Worm (Caenorhabditis elegans) whole organism, late embryonic: Measurements from ENCODE around the gene ZK381.62.

Source experiments
- C08G9.2 ChIP-seq: sonication (generic microtip); optimal IDR thresholded peaks from 2 replicates; lab custom pipeline; 2016; ENCODE audit warnings: mild to moderate bottlenecking, missing genetic modification characterization, moderate library complexity, missing compliant biosample characterization
- C38D4.7 ChIP-seq: fragments of 200-800 bp; sonication (Bioruptor generic); optimal IDR thresholded peaks from 2 replicates; lab custom pipeline; 2018; ENCODE audit warnings: mild to moderate bottlenecking, missing genetic modification characterization, moderate library complexity, missing compliant biosample characterization
- K09A11.1 ChIP-seq: sonication (generic microtip); optimal IDR thresholded peaks from 2 replicates; lab custom pipeline; 2017; ENCODE audit warnings: antibody characterized with exemption, mild to moderate bottlenecking, missing genetic modification characterization, missing compliant biosample characterization; ENCODE audit not compliant: insufficient read depth
- ahr-1 ChIP-seq: sonication (generic microtip); optimal IDR thresholded peaks from 2 replicates; lab custom pipeline; 2016; ENCODE audit warnings: missing genetic modification characterization, missing compliant biosample characterization
- ceh-14 ChIP-seq: sonication (generic microtip); optimal IDR thresholded peaks from 2 replicates; lab custom pipeline; 2016; ENCODE audit warnings: missing genotype, missing genetic modification characterization, missing compliant biosample characterization
- ceh-18 ChIP-seq: sonication (generic microtip); optimal IDR thresholded peaks from 2 replicates; lab custom pipeline; 2016; ENCODE audit warnings: missing genetic modification characterization, missing compliant biosample characterization
- ceh-24 ChIP-seq: sonication (generic microtip); optimal IDR thresholded peaks from 2 replicates; lab custom pipeline; 2016; ENCODE audit warnings: mild to moderate bottlenecking, missing genetic modification characterization, missing compliant biosample characterization
- ceh-30 ChIP-seq: fragments of 150-350 bp; optimal IDR thresholded peaks from 2 replicates; lab custom pipeline; 2014; ENCODE audit warnings: missing biosample characterization, missing genetic modification characterization
- ceh-31 ChIP-seq: sonication (generic microtip); optimal IDR thresholded peaks from 2 replicates; lab custom pipeline; 2016; ENCODE audit warnings: missing genetic modification characterization, missing compliant biosample characterization
- ceh-34 ChIP-seq: sonication (generic microtip); optimal IDR thresholded peaks from 2 replicates; lab custom pipeline; 2016; ENCODE audit warnings: mild to moderate bottlenecking, missing genetic modification characterization, missing compliant biosample characterization
- ceh-48 ChIP-seq: sonication (generic microtip); optimal IDR thresholded peaks from 2 replicates; lab custom pipeline; 2016; ENCODE audit warnings: missing genetic modification characterization, inconsistent platforms, missing compliant biosample characterization
- ceh-9 ChIP-seq: sonication (generic microtip); optimal IDR thresholded peaks from 2 replicates; lab custom pipeline; 2016; ENCODE audit warnings: mild to moderate bottlenecking, missing genetic modification characterization, inconsistent platforms, missing compliant biosample characterization
- dmd-4 ChIP-seq: sonication (generic microtip); optimal IDR thresholded peaks from 2 replicates; lab custom pipeline; 2016; ENCODE audit warnings: borderline replicate concordance, missing genetic modification characterization, missing compliant biosample characterization
- dve-1 ChIP-seq: sonication (generic microtip); optimal IDR thresholded peaks from 2 replicates; lab custom pipeline; 2017; ENCODE audit warnings: antibody characterized with exemption, mild to moderate bottlenecking, missing genetic modification characterization, missing compliant biosample characterization
- elt-4 ChIP-seq: sonication (generic microtip); optimal IDR thresholded peaks from 2 replicates; lab custom pipeline; 2016; ENCODE audit warnings: missing genetic modification characterization, missing compliant biosample characterization
- ets-4 ChIP-seq: sonication (generic microtip); optimal IDR thresholded peaks from 2 replicates; lab custom pipeline; 2016; ENCODE audit warnings: missing genetic modification characterization, missing compliant biosample characterization
- fkh-6 ChIP-seq: sonication (generic microtip); optimal IDR thresholded peaks from 2 replicates; lab custom pipeline; 2016; ENCODE audit warnings: missing genetic modification characterization, missing compliant biosample characterization
- hlh-15 ChIP-seq: sonication (generic microtip); optimal IDR thresholded peaks from 2 replicates; lab custom pipeline; 2016; ENCODE audit warnings: missing genetic modification characterization, missing compliant biosample characterization
- hlh-30 ChIP-seq: sonication (generic microtip); optimal IDR thresholded peaks from 2 replicates; lab custom pipeline; 2017; ENCODE audit warnings: antibody characterized with exemption, missing genetic modification characterization, missing compliant biosample characterization; ENCODE audit not compliant: insufficient read depth
- hlh-8 ChIP-seq: sonication (generic microtip); optimal IDR thresholded peaks from 2 replicates; lab custom pipeline; 2016; ENCODE audit warnings: missing genotype, missing genetic modification characterization, missing compliant biosample characterization
- mec-3 ChIP-seq: sonication (generic microtip); optimal IDR thresholded peaks from 2 replicates; lab custom pipeline; 2016; ENCODE audit warnings: borderline replicate concordance, missing genetic modification characterization, missing compliant biosample characterization
- nfya-1 ChIP-seq: sonication (generic microtip); optimal IDR thresholded peaks from 2 replicates; lab custom pipeline; 2017; ENCODE audit warnings: missing genetic modification characterization, mild to moderate bottlenecking, missing compliant biosample characterization, antibody characterized with exemption, moderate library complexity
- nhr-11 ChIP-seq: fragments of 150-350 bp; optimal IDR thresholded peaks from 2 replicates; lab custom pipeline; 2014; ENCODE audit warnings: missing biosample characterization, missing genetic modification characterization
- odd-2 ChIP-seq: sonication (generic microtip); optimal IDR thresholded peaks from 2 replicates; lab custom pipeline; 2017; ENCODE audit warnings: antibody characterized with exemption, mild to moderate bottlenecking, missing genetic modification characterization, missing compliant biosample characterization
- pag-3 ChIP-seq: sonication (generic microtip); optimal IDR thresholded peaks from 2 replicates; lab custom pipeline; 2016; ENCODE audit warnings: missing compliant biosample characterization, missing genetic modification characterization, borderline replicate concordance
- pha-2 ChIP-seq: sonication (generic microtip); optimal IDR thresholded peaks from 2 replicates; lab custom pipeline; 2017; ENCODE audit warnings: mild to moderate bottlenecking, missing genetic modification characterization, missing compliant biosample characterization
- pha-4 ChIP-seq: fragments of 150-350 bp; optimal IDR thresholded peaks from 2 replicates; lab custom pipeline; 2018; ENCODE audit warnings: missing biosample characterization, missing genetic modification reagents, missing genetic modification characterization
- sox-4 ChIP-seq: sonication (generic microtip); optimal IDR thresholded peaks from 2 replicates; lab custom pipeline; 2017; ENCODE audit warnings: mild to moderate bottlenecking, missing genetic modification characterization, inconsistent platforms, missing compliant biosample characterization
- tbx-2 ChIP-seq: sonication (generic microtip); optimal IDR thresholded peaks from 2 replicates; lab custom pipeline; 2016; ENCODE audit warnings: missing genetic modification characterization, missing compliant biosample characterization
- tbx-7 ChIP-seq: sonication (generic microtip); optimal IDR thresholded peaks from 2 replicates; lab custom pipeline; 2016; ENCODE audit warnings: missing genotype, missing genetic modification characterization, missing compliant biosample characterization
- ttx-3 ChIP-seq: sonication (generic microtip); optimal IDR thresholded peaks from 2 replicates; lab custom pipeline; 2016; ENCODE audit warnings: missing genetic modification reagents, missing genetic modification characterization, missing compliant biosample characterization
- unc-42 ChIP-seq: sonication (generic microtip); optimal IDR thresholded peaks from 2 replicates; lab custom pipeline; 2016; ENCODE audit warnings: missing genotype, missing genetic modification characterization, missing compliant biosample characterization
- unc-55 ChIP-seq: sonication (generic microtip); optimal IDR thresholded peaks from 2 replicates; lab custom pipeline; 2017; ENCODE audit warnings: missing biosample characterization, missing genetic modification reagents, missing genetic modification characterization
- zip-5 ChIP-seq: sonication (generic microtip); optimal IDR thresholded peaks from 2 replicates; lab custom pipeline; 2016; ENCODE audit warnings: missing genetic modification characterization, missing compliant biosample characterization

The ZK381.62 gene

DNA sequence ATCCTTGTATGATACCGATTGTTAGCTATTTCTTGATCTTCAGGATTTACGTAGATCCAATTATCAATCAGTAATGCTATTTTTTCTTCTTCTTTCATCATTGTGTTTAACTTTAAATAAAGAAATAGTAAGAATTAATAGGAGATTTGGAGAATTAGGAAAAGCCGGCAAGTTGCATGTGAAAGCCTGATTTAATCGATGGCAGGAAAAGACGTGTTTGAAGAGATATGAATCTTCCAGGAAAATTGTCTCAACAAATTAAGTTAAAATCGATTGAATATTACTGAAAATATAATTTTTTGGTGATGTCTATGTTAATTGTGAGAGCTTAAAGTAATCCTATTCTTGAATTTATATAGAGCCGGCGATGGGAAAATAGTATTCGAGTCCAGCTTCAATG is at the start of gene ZK381.62:
TSS of gene ZK381.62 (minus strand) at position 101 of the 400 bp plus-strand sequence.
- TF ChIP-seq zip-5 (no peak), C38D4.7 (no peak), C08G9.2 (tag; lab: Kevin White, UChicago) (no peak), pha-4 (tag; lab: Kevin White, UChicago) (no peak), ceh-9 (no peak)
- TF ChIP-seq, all 69 proteins: peak for 0

DNA sequence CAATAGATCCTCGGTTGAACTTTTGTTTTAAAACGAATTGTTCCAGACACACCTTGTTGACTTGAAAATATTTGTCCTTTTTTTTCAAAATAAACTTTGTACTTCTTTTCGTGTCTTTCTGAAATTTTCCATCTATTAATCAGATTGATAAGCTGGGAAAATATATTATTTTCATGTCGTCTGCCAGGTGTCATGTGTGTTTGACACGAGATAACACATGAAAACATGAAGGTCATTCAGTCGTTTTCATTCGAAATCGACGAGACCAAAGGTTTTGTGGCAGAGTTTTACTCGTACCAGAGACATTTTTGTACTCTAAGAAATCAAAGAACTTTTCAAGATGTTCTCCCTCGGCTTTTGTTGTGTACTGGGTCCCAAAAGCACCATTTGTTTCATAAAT is 49.5 kb upstream of the ZK381.62 start:
- TF ChIP-seq ceh-14 (no peak), ahr-1 (tag; lab: Kevin White, UChicago) (no peak), tbx-7 (no peak), pha-2 (tag; lab: Kevin White, UChicago) (no peak), ceh-24 (no peak), sox-4 (tag; lab: Kevin White, UChicago) (no peak), elt-4 (tag; lab: Kevin White, UChicago) (no peak), hlh-15 (tag; lab: Kevin White, UChicago) (no peak), C38D4.7 (no peak), pag-3 (tag; lab: Kevin White, UChicago) (no peak), ceh-18 (tag; lab: Kevin White, UChicago) (no peak), hlh-8 (tag; lab: Kevin White, UChicago) (no peak), ceh-48 (no peak), fkh-6 (tag; lab: Kevin White, UChicago) (no peak), nhr-11 (no peak), hlh-30 (tag; lab: Kevin White, UChicago) (no peak), odd-2 (tag; lab: Kevin White, UChicago) (no peak), K09A11.1 (tag; lab: Kevin White, UChicago) (no peak), zip-5 (no peak), ttx-3 (tag; lab: Kevin White, UChicago) (no peak)

DNA sequence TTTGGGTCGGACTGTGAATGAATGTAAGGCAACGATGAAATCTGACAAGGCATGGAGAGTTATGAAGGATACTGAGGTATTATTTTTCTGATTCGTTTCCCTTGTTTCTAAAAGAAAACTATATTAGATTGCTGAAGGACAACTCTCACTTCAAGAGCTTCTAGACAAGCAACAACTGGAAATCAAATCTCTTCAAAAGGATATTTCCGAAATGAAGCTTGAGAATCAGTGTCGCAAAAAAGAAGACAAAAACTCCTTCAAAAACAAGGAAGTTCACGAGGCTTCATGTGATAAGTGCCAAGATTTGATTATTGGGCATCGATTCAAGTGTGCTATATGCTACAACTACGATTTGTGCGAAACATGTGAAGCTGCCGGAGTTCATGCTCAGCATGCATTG is 47.5 kb upstream of the ZK381.62 start:
- TF ChIP-seq pha-4 (tag; lab: Kevin White, UChicago) (no peak), ttx-3 (tag; lab: Kevin White, UChicago) (no peak), pha-2 (tag; lab: Kevin White, UChicago) (no peak), ets-4 (tag; lab: Kevin White, UChicago) (no peak), unc-55 (GFP tag; lab: Kevin White, UChicago) (no peak)

DNA sequence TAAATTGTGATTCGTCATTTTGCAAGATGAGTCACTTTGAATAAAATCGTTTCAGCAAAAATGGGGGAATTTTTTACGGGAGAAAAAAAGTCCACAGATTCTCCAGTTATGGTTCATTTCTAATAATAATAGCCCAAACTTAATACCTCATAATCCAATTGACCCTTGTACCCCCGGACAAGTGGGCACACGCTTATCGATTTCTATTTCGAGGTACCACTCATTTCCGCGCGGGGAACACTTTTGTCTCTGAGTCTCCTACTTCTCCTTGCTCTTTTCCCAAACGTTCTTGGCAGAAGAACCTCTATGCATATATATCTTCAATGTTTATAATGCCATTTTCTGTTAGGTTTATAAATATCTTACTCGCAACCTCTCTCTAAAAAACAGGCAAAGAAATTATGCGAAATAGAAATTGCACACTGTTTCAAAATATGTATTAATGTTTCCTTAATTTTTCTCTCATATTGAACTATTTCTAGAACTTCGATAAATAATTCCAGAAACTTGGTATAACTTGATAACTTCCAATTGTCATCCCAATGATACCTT is 46.1 kb upstream of the ZK381.62 start, which contains the start of gene gldi-4:
TSS of gene gldi-4 (plus strand) at position 502 of the 552 bp plus-strand sequence.
- no peak for TF ChIP-seq ttx-3 (tag; lab: Kevin White, UChicago)
- TF ChIP-seq unc-42: peak; percentile 22
- TF ChIP-seq ceh-48: peak; percentile 69

DNA sequence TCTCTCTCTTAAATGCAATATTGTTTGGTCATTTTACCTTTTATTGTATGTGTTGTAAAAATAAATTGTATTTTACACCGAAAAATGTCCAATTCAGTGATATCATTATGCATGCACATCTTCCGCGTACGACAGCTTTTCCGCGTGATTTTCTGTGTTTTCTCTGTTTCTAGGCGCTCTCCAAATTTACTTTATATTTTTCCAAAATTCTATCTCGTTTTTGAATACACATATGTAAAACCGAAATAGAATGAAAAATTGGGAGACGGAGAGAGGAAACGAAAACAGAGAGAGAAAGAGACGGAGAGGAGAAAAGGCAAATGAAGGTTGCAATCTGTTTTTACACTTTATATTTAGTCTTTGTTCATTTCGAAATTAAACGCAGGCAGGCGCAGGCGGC is 45.4 kb upstream of the ZK381.62 start:
- TF ChIP-seq hlh-30 (tag; lab: Kevin White, UChicago) (peak; percentile 60), dve-1 (peak; percentile 14), nfya-1 (tag; lab: Kevin White, UChicago) (peak; percentile 61), unc-42 (peak; percentile 52), tbx-2 (tag; lab: Kevin White, UChicago) (peak; percentile 11), ceh-30 (no peak), mec-3 (tag; lab: Kevin White, UChicago) (no peak), unc-55 (GFP tag; lab: Kevin White, UChicago) (peak; percentile 81), ceh-31 (tag; lab: Kevin White, UChicago) (peak; percentile 33), hlh-8 (tag; lab: Kevin White, UChicago) (peak; percentile 2), dmd-4 (tag; lab: Kevin White, UChicago) (no peak), ceh-34 (tag; lab: Kevin White, UChicago) (peak; percentile 13)
